Fruit fly (Drosophila melanogaster): ENCODE results near the gene twin.
A peak's percentile ranks its signal among the peaks of the same experiment; 100 is the strongest.

Gene twin

DNA sequence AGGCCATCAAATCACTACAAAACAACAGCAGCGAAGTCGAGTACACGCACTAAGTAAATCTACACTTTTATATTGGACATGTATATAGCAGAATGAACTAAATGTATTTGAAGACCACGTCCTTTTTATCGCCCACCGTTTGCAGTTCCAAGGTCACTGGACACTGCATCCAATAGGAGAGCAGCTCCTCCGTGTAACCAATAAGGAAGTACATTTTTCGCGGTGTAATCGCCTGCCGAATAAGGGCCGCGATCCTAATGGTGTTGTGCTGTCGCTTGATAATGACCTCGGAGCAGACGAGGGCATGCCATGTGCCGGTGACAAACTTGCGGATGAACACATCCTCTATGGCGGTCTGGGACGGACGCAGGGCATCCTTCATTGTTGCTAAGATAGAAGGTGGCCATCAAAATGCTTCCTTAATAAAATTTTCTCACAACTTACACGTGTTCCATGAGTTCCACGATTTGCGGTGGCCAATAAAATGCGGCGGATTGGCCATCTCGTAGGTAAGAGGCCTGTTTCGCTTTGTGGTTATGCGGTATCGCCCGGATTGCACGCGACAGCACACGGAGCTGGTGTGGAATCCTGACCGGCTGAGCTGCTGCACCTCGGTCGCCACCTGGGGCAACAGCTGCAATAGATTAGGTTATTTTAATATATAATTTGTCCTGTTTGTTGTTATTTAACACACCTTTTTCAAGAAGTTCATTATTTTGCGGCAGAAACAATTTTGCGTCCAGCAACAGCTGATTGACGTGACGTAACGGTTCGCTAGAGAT lies 58.8 kb downstream of the twin start, which contains the start of gene mRpS24:
mRpS24 (minus strand) TSS at position 772 of the 782 bp plus-strand sequence.
- no peak for TF ChIP-seq CG7357 (GFP tag; IDR thresholded peaks at IDR 0.05)
- no peak for TF ChIP-seq Abd-B (GFP tag; optimal IDR thresholded peaks at IDR 0.05)
- TF ChIP-seq hbn (GFP tag; IDR thresholded peaks at IDR 0.05; ENCODE audit: partially characterized antibody), result 0 out of 2 replicates have a peak, but pooled peaks have one; percentile 58
- peak in 1 of 2 experiments; percentile 88 for TF ChIP-seq crp (GFP tag; optimal IDR thresholded peaks at IDR 0.05)
- TF ChIP-seq Dll (GFP tag; IDR thresholded peaks at IDR 0.05; ENCODE audit: partially characterized antibody), result no peak
- TF ChIP-seq NC2α (GFP tag; optimal IDR thresholded peaks at IDR 0.05), result no peak
- peak; percentile 52 for TF ChIP-seq MESR4 (GFP tag; optimal IDR thresholded peaks at IDR 0.05)
- peak; percentile 60 for TF ChIP-seq bigmax (GFP tag; optimal IDR thresholded peaks at IDR 0.05)
- TF ChIP-seq sna (GFP tag; IDR thresholded peaks at IDR 0.05; ENCODE audit: partially characterized antibody), result peak; percentile 72
- TF ChIP-seq YL-1 (GFP tag; optimal IDR thresholded peaks at IDR 0.05), result peak; percentile 32
- no peak for TF ChIP-seq zf30C (GFP tag; optimal IDR thresholded peaks at IDR 0.05)
- TF ChIP-seq Pdp1 (GFP tag; optimal IDR thresholded peaks at IDR 0.05), result peak in 1 of 2 experiments; percentile 97
- peak; percentile 51; the same call in 1 of the 3 replicates for TF ChIP-seq CG34422 (GFP tag; IDR thresholded peaks at IDR 0.05)
- TF ChIP-seq Elba2 (GFP tag; optimal IDR thresholded peaks at IDR 0.05), result peak; percentile 94
- no peak for TF ChIP-seq amos (GFP tag; IDR thresholded peaks at IDR 0.05; ENCODE audit: partially characterized antibody)
- no peak for TF ChIP-seq sim (GFP tag; IDR thresholded peaks at IDR 0.05)
- TF ChIP-seq Sox102F (GFP tag; optimal IDR thresholded peaks at IDR 0.05), result no peak
- no peak for TF ChIP-seq CG2199 (GFP tag; IDR thresholded peaks at IDR 0.05)
- no peak for TF ChIP-seq Optix (GFP tag; IDR thresholded peaks at IDR 0.05)
- TF ChIP-seq unpg (GFP tag; optimal IDR thresholded peaks at IDR 0.05), result no peak
- no peak for TF ChIP-seq CG10959 (GFP tag; IDR thresholded peaks at IDR 0.05)
- TF ChIP-seq MBD-R2 (GFP tag; IDR thresholded peaks at IDR 0.05), result peak; percentile 67
- TF ChIP-seq her (GFP tag; optimal IDR thresholded peaks at IDR 0.05), result no peak

- TF ChIP-seq fd64A (GFP tag; optimal IDR thresholded peaks at IDR 0.05) (no peak), cad (GFP tag; optimal IDR thresholded peaks at IDR 0.05) (no peak), ato (GFP tag; IDR thresholded peaks at IDR 0.05; ENCODE audit: partially characterized antibody) (no peak), CG12769 (tag; optimal IDR thresholded peaks at IDR 0.05) (no peak), chinmo (GFP tag; IDR thresholded peaks at IDR 0.05; ENCODE audit: partially characterized antibody) (no peak), kni (GFP tag; optimal IDR thresholded peaks at IDR 0.05) (no peak), CG4404 (GFP tag; IDR thresholded peaks at IDR 0.05) (peak; percentile 91), ham (GFP tag; IDR thresholded peaks at IDR 0.05) (no peak), CG13296 (GFP tag; optimal IDR thresholded peaks at IDR 0.05) (peak; percentile 81), CG10366 (GFP tag; IDR thresholded peaks at IDR 0.05) (peak; percentile 89), CG30020 (tag; optimal IDR thresholded peaks at IDR 0.05) (peak; percentile 75), CG4820 (GFP tag; optimal IDR thresholded peaks at IDR 0.05) (peak; percentile 82), gfzf (GFP tag; optimal IDR thresholded peaks at IDR 0.05) (no peak), CG7556 (GFP tag; optimal IDR thresholded peaks at IDR 0.05) (peak; percentile 84), fu2 (GFP tag; optimal IDR thresholded peaks at IDR 0.05) (no peak), lola (GFP tag; optimal IDR thresholded peaks at IDR 0.05) (peak in 1 of 3 experiments; percentile 83), Chrac-16 (GFP tag; optimal IDR thresholded peaks at IDR 0.05) (peak; percentile 86), sim (GFP tag; IDR thresholded peaks at IDR 0.05) (0 out of 2 replicates have a peak, but pooled peaks have one; percentile 72), CG32767 (GFP tag; IDR thresholded peaks at IDR 0.05) (peak; percentile 91), CG9727 (GFP tag; optimal IDR thresholded peaks at IDR 0.05) (peak; percentile 89), CG33213 (GFP tag; optimal IDR thresholded peaks at IDR 0.05) (peak; percentile 47), CG12236 (GFP tag; optimal IDR thresholded peaks at IDR 0.05) (no peak), CG12155 (GFP tag; optimal IDR thresholded peaks at IDR 0.05) (peak; percentile 79), Dad (GFP tag; optimal IDR thresholded peaks at IDR 0.05) (no peak), Vsx1 (GFP tag; optimal IDR thresholded peaks at IDR 0.05) (no peak), Pdp1 (GFP tag; optimal IDR thresholded peaks at IDR 0.05) (peak; percentile 46 to 60)
Measured at dm6 chr3R:24161173-24161811, 60.5 kb downstream of the twin start, which contains the start of the genes Myo95E and TBC1d7. Myo95E (minus strand) TSS chr3R:24161498. TBC1d7 (plus strand) TSS chr3R:24161727.
